Fruit fly (Drosophila melanogaster) whole organism: Measurements from ENCODE around the gene Lsp2.

ENCODE experiments used
- Dll ChIP-seq: fragments of >200 bp; optimal IDR thresholded peaks from 2 replicates; lab custom pipeline; 2017
- EcR ChIP-seq, 2 experiments: fragments of >200 bp; optimal IDR thresholded peaks; 2 replicates each; lab custom pipeline; 2017; ENCODE audit warnings: missing biosample characterization in 2 of 2, missing genetic modification characterization in 2 of 2, missing genetic modification reagents in 2 of 2
- psq ChIP-seq: fragments of >200 bp; optimal IDR thresholded peaks from 2 replicates; lab custom pipeline; 2017

DNA sequence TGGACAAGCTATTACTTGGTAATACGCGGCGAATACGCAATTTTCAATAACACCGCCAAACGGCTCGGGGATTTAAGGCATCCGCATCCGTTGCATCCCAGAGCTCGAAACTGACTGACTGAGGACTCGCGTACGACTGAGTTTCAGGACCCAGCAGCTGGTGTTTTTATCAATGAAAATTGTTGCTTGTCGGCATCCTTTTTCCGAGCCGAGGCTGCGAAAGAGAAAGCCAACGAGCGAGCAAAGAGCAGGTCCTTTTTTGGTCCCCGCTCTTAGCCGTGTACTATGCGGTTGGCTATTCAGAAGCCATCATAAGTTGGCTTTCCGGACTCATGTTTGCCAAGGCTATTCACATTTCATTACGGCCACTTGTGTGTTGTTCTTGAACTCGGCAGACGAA, 46.2 kb downstream of the Lsp2 start, which contains the start of gene Rh7:
- no peak for TF ChIP-seq Dll (lab: Kevin White, UChicago)
- TF ChIP-seq EcR (GFP tag; optimal IDR thresholded peaks at IDR 0.05; lab: Kevin White, UChicago): no peak
- no peak for TF ChIP-seq psq (lab: Kevin White, UChicago)
